Fruit fly (Drosophila melanogaster): ENCODE results near the gene PDCD-5.
A peak's percentile ranks its signal among the peaks of the same experiment; 100 is the strongest.

Gene PDCD-5

dm6 chr3L:16270802-16271332, 39.0 kb upstream of the PDCD-5 start, which contains the start of the genes CG34248 and CG13067:
CG34248 (minus strand) TSS chr3L:16270902.
CG13067 (plus strand) TSS chr3L:16271282.
- TF ChIP-seq CG15710 (tag; optimal IDR thresholded peaks at IDR 0.05) (no peak), EcR (GFP tag; optimal IDR thresholded peaks at IDR 0.05) (no peak), CG17806 (tag; optimal IDR thresholded peaks at IDR 0.05) (no peak), CG8301 (tag; optimal IDR thresholded peaks at IDR 0.05) (no peak), CG34367 (tag; optimal IDR thresholded peaks at IDR 0.05) (no peak), CG8159 (tag; optimal IDR thresholded peaks at IDR 0.05) (no peak), CG32121 (GFP tag; IDR thresholded peaks at IDR 0.05) (no peak), D1 (tag; optimal IDR thresholded peaks at IDR 0.05) (no peak), Pif1B (GFP tag; optimal IDR thresholded peaks at IDR 0.05) (no peak), Ets98B (GFP tag; IDR thresholded peaks at IDR 0.05) (no peak), rn (GFP tag; IDR thresholded peaks at IDR 0.05) (no peak), CG14655 (GFP tag; optimal IDR thresholded peaks at IDR 0.05) (no peak), CG10348 (GFP tag; IDR thresholded peaks at IDR 0.05) (no peak), CG9948 (tag; optimal IDR thresholded peaks at IDR 0.05) (no peak), Pif1A (GFP tag; optimal IDR thresholded peaks at IDR 0.05) (no peak), fd96Ca (GFP tag; IDR thresholded peaks at IDR 0.05) (no peak), CG12605 (GFP tag; IDR thresholded peaks at IDR 0.05) (no peak), CG4496 (GFP tag; IDR thresholded peaks at IDR 0.05) (no peak)

DNA sequence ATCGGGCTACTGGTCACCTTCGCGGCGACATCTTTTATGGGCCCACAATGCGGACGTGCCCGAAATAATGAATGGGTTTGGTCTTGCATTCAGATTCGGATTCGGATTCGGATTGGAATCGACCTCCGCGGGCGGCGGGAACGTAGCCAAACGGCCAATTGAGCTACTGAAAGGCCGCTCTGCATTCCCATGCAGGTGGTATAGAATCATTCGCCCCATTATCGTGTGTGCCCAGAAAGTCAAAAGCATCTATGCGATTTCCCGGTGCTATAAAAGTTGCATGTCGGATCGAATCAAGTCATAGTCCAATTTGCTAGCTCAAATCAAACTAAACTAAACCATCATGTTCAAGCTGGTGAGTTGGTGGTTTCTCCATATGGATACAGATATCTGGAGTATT, 37.3 kb upstream of the PDCD-5 start, which contains the start of gene CG13068:
TSS of gene CG13068 (plus strand) at position 301 of the 400 bp plus-strand sequence.
- TF ChIP-seq gl (tag; optimal IDR thresholded peaks at IDR 0.05) (no peak), CG8301 (tag; optimal IDR thresholded peaks at IDR 0.05) (no peak), CG12605 (GFP tag; IDR thresholded peaks at IDR 0.05) (no peak), CG10348 (GFP tag; IDR thresholded peaks at IDR 0.05) (no peak), CG4496 (GFP tag; IDR thresholded peaks at IDR 0.05) (no peak), Pif1B (GFP tag; optimal IDR thresholded peaks at IDR 0.05) (no peak), Ets98B (GFP tag; IDR thresholded peaks at IDR 0.05) (no peak), Pif1A (GFP tag; optimal IDR thresholded peaks at IDR 0.05) (no peak), CG17806 (tag; optimal IDR thresholded peaks at IDR 0.05) (no peak), CG13204 (GFP tag; optimal IDR thresholded peaks at IDR 0.05) (no peak), CG15710 (tag; optimal IDR thresholded peaks at IDR 0.05) (no peak), rn (GFP tag; IDR thresholded peaks at IDR 0.05) (no peak), CG14655 (GFP tag; optimal IDR thresholded peaks at IDR 0.05) (no peak), CG9948 (tag; optimal IDR thresholded peaks at IDR 0.05) (no peak), fd96Ca (GFP tag; IDR thresholded peaks at IDR 0.05) (no peak), Snoo (tag; optimal IDR thresholded peaks at IDR 0.05) (no peak), CG8159 (tag; optimal IDR thresholded peaks at IDR 0.05) (no peak)

DNA sequence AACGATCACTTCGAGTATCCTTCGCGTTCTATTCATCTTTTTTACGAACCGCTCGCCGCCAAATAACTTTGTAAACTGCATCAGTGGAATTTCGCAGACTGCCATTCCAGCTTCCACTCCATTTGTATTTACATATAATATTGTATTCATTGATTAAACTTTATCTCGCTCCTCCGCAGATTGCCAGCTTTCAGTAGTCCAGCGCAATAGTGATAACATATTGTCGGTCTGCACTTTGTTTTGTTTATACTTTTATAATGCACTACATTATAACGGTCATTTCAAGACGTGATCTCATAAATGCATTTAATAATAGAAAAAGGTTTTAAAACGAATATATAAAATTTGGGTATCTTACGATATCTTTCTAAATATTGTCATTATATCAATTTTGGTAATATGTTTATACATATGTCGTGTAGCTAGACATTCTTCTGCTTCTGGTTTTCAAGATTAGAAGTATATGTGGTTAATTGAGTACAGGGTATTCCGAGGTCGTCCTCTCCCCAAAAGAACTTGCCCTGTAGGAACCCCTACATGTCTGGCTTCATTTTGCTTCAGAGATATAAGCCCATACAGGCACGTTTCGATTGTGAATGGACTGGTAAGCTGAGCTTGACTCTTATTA, 36.4 kb upstream of the PDCD-5 start, which contains the start of gene CG4950:
TSS of gene CG4950 (minus strand) at position 51 of the 628 bp plus-strand sequence.
- TF ChIP-seq CG9948 (tag; optimal IDR thresholded peaks at IDR 0.05) (peak; percentile 53), Pif1A (GFP tag; optimal IDR thresholded peaks at IDR 0.05) (peak; percentile 22), CG8159 (tag; optimal IDR thresholded peaks at IDR 0.05) (peak; percentile 75), CG13204 (GFP tag; optimal IDR thresholded peaks at IDR 0.05) (no peak), CG17806 (tag; optimal IDR thresholded peaks at IDR 0.05) (peak; percentile 57), D1 (tag; optimal IDR thresholded peaks at IDR 0.05) (no peak), rn (GFP tag; IDR thresholded peaks at IDR 0.05) (no peak), Pif1B (GFP tag; optimal IDR thresholded peaks at IDR 0.05) (peak; percentile 10), Snoo (tag; optimal IDR thresholded peaks at IDR 0.05) (no peak), CG14655 (GFP tag; optimal IDR thresholded peaks at IDR 0.05) (peak; percentile 65), CG10348 (GFP tag; IDR thresholded peaks at IDR 0.05) (no peak), CG34367 (tag; optimal IDR thresholded peaks at IDR 0.05) (peak; percentile 45), CG15710 (tag; optimal IDR thresholded peaks at IDR 0.05) (peak; percentile 73), gl (tag; optimal IDR thresholded peaks at IDR 0.05) (peak; percentile 12), fd96Ca (GFP tag; IDR thresholded peaks at IDR 0.05) (no peak), Ets98B (GFP tag; IDR thresholded peaks at IDR 0.05) (no peak), CG8301 (tag; optimal IDR thresholded peaks at IDR 0.05) (peak; percentile 45), CG12605 (GFP tag; IDR thresholded peaks at IDR 0.05) (no peak), EcR (GFP tag; optimal IDR thresholded peaks at IDR 0.05) (no peak), CG32121 (GFP tag; IDR thresholded peaks at IDR 0.05) (no peak), CG4496 (GFP tag; IDR thresholded peaks at IDR 0.05) (no peak; the same call in 2 of the 3 replicates)

DNA sequence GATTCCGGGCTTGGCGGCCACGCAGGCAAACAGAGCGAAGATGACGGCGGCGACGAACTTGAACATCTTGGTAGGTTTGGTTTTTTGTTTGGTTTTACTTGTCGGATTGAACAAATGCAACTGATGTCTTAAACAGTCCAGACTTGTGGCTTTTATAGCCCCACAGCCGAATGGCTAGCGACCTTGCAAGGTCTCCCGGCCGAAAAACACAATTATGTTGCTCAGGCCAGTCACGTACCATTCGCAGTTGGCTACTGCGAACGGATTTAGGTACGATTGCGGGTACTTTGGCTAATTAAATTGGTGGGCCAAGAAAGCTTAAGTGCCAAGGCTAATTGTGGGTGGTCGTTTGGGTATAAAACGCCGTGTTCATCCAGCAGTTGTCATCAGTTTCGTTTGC, 33.2 kb upstream of the PDCD-5 start, which contains the start of the genes CG13051 and CG13069:
TSS of gene CG13051 (minus strand) at position 101 of the 400 bp plus-strand sequence.
TSS of gene CG13069 (plus strand) at position 386 of the 400 bp plus-strand sequence.
- TF ChIP-seq CG12605 (GFP tag; IDR thresholded peaks at IDR 0.05): no peak
- no peak for TF ChIP-seq CG17806 (tag; optimal IDR thresholded peaks at IDR 0.05)
- no peak for TF ChIP-seq CG32121 (GFP tag; IDR thresholded peaks at IDR 0.05)
- TF ChIP-seq gl (tag; optimal IDR thresholded peaks at IDR 0.05): no peak
- no peak for TF ChIP-seq CG34367 (tag; optimal IDR thresholded peaks at IDR 0.05)
- no peak for TF ChIP-seq CG13204 (GFP tag; optimal IDR thresholded peaks at IDR 0.05)
- TF ChIP-seq CG8301 (tag; optimal IDR thresholded peaks at IDR 0.05): no peak
- no peak for TF ChIP-seq D1 (tag; optimal IDR thresholded peaks at IDR 0.05)
- no peak for TF ChIP-seq EcR (GFP tag; optimal IDR thresholded peaks at IDR 0.05)
- TF ChIP-seq Ets98B (GFP tag; IDR thresholded peaks at IDR 0.05): no peak
- no peak for TF ChIP-seq CG9948 (tag; optimal IDR thresholded peaks at IDR 0.05)
- TF ChIP-seq CG10348 (GFP tag; IDR thresholded peaks at IDR 0.05): no peak
- no peak for TF ChIP-seq fd96Ca (GFP tag; IDR thresholded peaks at IDR 0.05)
- TF ChIP-seq rn (GFP tag; IDR thresholded peaks at IDR 0.05): no peak
- no peak for TF ChIP-seq Snoo (tag; optimal IDR thresholded peaks at IDR 0.05)
- no peak for TF ChIP-seq Pif1B (GFP tag; optimal IDR thresholded peaks at IDR 0.05)
- TF ChIP-seq CG15710 (tag; optimal IDR thresholded peaks at IDR 0.05): no peak
- TF ChIP-seq CG8159 (tag; optimal IDR thresholded peaks at IDR 0.05): no peak
- TF ChIP-seq CG14655 (GFP tag; optimal IDR thresholded peaks at IDR 0.05): no peak

- no peak for TF ChIP-seq CG32121 (GFP tag; IDR thresholded peaks at IDR 0.05)
- TF ChIP-seq D1 (tag; optimal IDR thresholded peaks at IDR 0.05): no peak
- no peak for TF ChIP-seq CG12605 (GFP tag; IDR thresholded peaks at IDR 0.05)
- no peak for TF ChIP-seq Ets98B (GFP tag; IDR thresholded peaks at IDR 0.05)
- TF ChIP-seq CG13204 (GFP tag; optimal IDR thresholded peaks at IDR 0.05): no peak
These were observed 31.2 kb upstream of the PDCD-5 start, which contains the start of gene CG13070 for dm6 chr3L:16263043-16263442. CG13070 (plus strand) TSS chr3L:16263343.

All from whole organism, pupa.